Worm (Caenorhabditis elegans) whole organism, young adult: ENCODE data around the gene fbxb-99.

ENCODE experiments used
- B0019.2 ChIP-seq: fragments of 200-800 bp; sonication (Bioruptor generic); conservative IDR thresholded peaks from 2 replicates; pipeline ENCODE4 v1.3.6; 2022; ENCODE audit warnings: missing genetic modification reagents, missing genetic modification characterization, missing compliant biosample characterization
- D2030.7 ChIP-seq: fragments of 200-800 bp; sonication (Bioruptor generic); IDR thresholded peaks from 2 replicates; pipeline ENCODE4 v1.3.6; 2022; ENCODE audit warnings: missing genetic modification reagents, missing genetic modification characterization, missing compliant biosample characterization
- F10E7.11 ChIP-seq: sonication (generic microtip); optimal IDR thresholded peaks from 2 replicates; lab custom pipeline; 2017; ENCODE audit warnings: mild to moderate bottlenecking, missing genetic modification characterization, moderate library complexity, missing compliant biosample characterization
- F22D6.2 ChIP-seq: sonication (generic microtip); optimal IDR thresholded peaks from 2 replicates; lab custom pipeline; 2016; ENCODE audit warnings: mild to moderate bottlenecking, missing genetic modification characterization, missing compliant biosample characterization
- F33H1.4 ChIP-seq: fragments of 200-800 bp; sonication (Bioruptor generic); IDR thresholded peaks from 2 replicates; pipeline ENCODE4 v1.3.6; 2022; ENCODE audit warnings: missing genetic modification reagents, missing genetic modification characterization, missing compliant biosample characterization
- F49E8.2 ChIP-seq: sonication (generic microtip); optimal IDR thresholded peaks from 3 replicates; lab custom pipeline; 2017; ENCODE audit warnings: missing genetic modification characterization, mild to moderate bottlenecking, missing compliant biosample characterization, antibody characterized with exemption, moderate library complexity; ENCODE audit not compliant: insufficient read depth
- F52B5.7 ChIP-seq: sonication (generic microtip); optimal IDR thresholded peaks from 2 replicates; lab custom pipeline; 2016; ENCODE audit warnings: mild to moderate bottlenecking, missing genetic modification characterization, missing compliant biosample characterization
- F55B11.4 ChIP-seq: sonication (generic microtip); optimal IDR thresholded peaks from 2 replicates; lab custom pipeline; 2016; ENCODE audit warnings: missing compliant biosample characterization, missing genetic modification characterization, borderline replicate concordance; ENCODE audit not compliant: insufficient read depth
- F57C9.4 ChIP-seq: sonication (generic microtip); optimal IDR thresholded peaks from 2 replicates; lab custom pipeline; 2017; ENCODE audit warnings: mild to moderate bottlenecking, missing genetic modification characterization, missing compliant biosample characterization
- K11D2.4 ChIP-seq: fragments of 200-800 bp; sonication (Bioruptor generic); IDR thresholded peaks from 2 replicates; pipeline ENCODE4 v1.3.6; 2022; ENCODE audit warnings: missing genetic modification reagents, missing genetic modification characterization, missing compliant biosample characterization
- K12H6.12 ChIP-seq: fragments of 200-800 bp; sonication (Bioruptor generic); optimal IDR thresholded peaks from 2 replicates; lab custom pipeline; 2018; ENCODE audit warnings: mild to moderate bottlenecking, missing genetic modification characterization, missing compliant biosample characterization
- T07F8.4 ChIP-seq: sonication (generic microtip); optimal IDR thresholded peaks from 2 replicates; lab custom pipeline; 2016; ENCODE audit warnings: mild to moderate bottlenecking, missing genetic modification characterization, moderate library complexity, missing compliant biosample characterization
- T26A5.8 ChIP-seq: sonication (generic microtip); optimal IDR thresholded peaks from 2 replicates; lab custom pipeline; 2016; ENCODE audit warnings: missing genetic modification characterization, missing compliant biosample characterization
- Y53G8AR.9 ChIP-seq: fragments of 200-800 bp; sonication (Bioruptor generic); conservative IDR thresholded peaks from 2 replicates; pipeline ENCODE4 v1.3.6; 2022; ENCODE audit warnings: missing genetic modification reagents, missing genetic modification characterization, missing compliant biosample characterization
- Y67H2A.10 ChIP-seq: fragments of 200-800 bp; sonication (Bioruptor generic); conservative IDR thresholded peaks from 2 replicates; pipeline ENCODE4 v1.3.6; 2022; ENCODE audit warnings: missing genetic modification reagents, missing genetic modification characterization, missing compliant biosample characterization
- Y79H2A.3 ChIP-seq: fragments of 200-800 bp; sonication (Bioruptor generic); conservative IDR thresholded peaks from 2 replicates; pipeline ENCODE4 v1.3.6; 2022; ENCODE audit warnings: missing genetic modification reagents, missing genetic modification characterization, missing compliant biosample characterization
- Y95B8A.8 ChIP-seq: fragments of 200-800 bp; sonication (Bioruptor generic); IDR thresholded peaks from 2 replicates; pipeline ENCODE4 v1.3.6; 2022; ENCODE audit warnings: missing genetic modification reagents, missing genetic modification characterization, missing compliant biosample characterization
- ama-1 ChIP-seq, 3 experiments: fragments of 150-350 bp in 1 of 3; sonication (generic microtip) in 2 of 3; optimal IDR thresholded peaks; 2 replicates each; lab custom pipeline; 2014 to 2018; ENCODE audit warnings: missing biosample characterization in 2 of 3, missing genetic modification characterization in 2 of 3, missing genetic modification reagents in 2 of 3
- ccch-3 ChIP-seq: fragments of 200-800 bp; sonication (Bioruptor generic); optimal IDR thresholded peaks from 2 replicates; lab custom pipeline; 2018; ENCODE audit warnings: mild to moderate bottlenecking, missing genetic modification characterization, missing compliant biosample characterization
- ceh-27 ChIP-seq: fragments of 200-800 bp; sonication (Bioruptor generic); optimal IDR thresholded peaks from 2 replicates; lab custom pipeline; 2018; ENCODE audit warnings: mild to moderate bottlenecking, missing genetic modification characterization, moderate library complexity, missing compliant biosample characterization
- gei-17 ChIP-seq: fragments of 200-800 bp; sonication (Bioruptor generic); optimal IDR thresholded peaks from 2 replicates; lab custom pipeline; 2018; ENCODE audit warnings: mild to moderate bottlenecking, missing genetic modification characterization, missing compliant biosample characterization
- hsf-1 ChIP-seq: fragments of 200-800 bp; sonication (Bioruptor generic); IDR thresholded peaks from 2 replicates; pipeline ENCODE4 v1.3.6; 2022; ENCODE audit warnings: missing genetic modification reagents, missing genetic modification characterization, missing compliant biosample characterization
- madf-6 ChIP-seq: fragments of 200-800 bp; sonication (Bioruptor generic); IDR thresholded peaks from 2 replicates; pipeline ENCODE4 v1.3.6; 2022; ENCODE audit warnings: missing genetic modification reagents, missing genetic modification characterization, missing compliant biosample characterization
- nhr-80 ChIP-seq: sonication (generic microtip); optimal IDR thresholded peaks from 2 replicates; lab custom pipeline; 2016; ENCODE audit warnings: missing genetic modification characterization, missing compliant biosample characterization
- pha-4 ChIP-seq: fragments of 150-350 bp; sonication (generic microtip); optimal IDR thresholded peaks from 2 replicates; lab custom pipeline; 2014; ENCODE audit warnings: missing biosample characterization, missing genetic modification reagents, missing genetic modification characterization
- rec-8 ChIP-seq, 2 experiments: sonication (generic microtip); optimal IDR thresholded peaks; 2 replicates each; lab custom pipeline; 2016; ENCODE audit warnings: mild to moderate bottlenecking in 2 of 2, missing genetic modification characterization in 2 of 2, missing genetic modification reagents in 2 of 2, missing genotype in 2 of 2, missing biosample characterization in 1 of 2, missing compliant biosample characterization in 1 of 2, moderate library complexity in 1 of 2
- snpc-1.1 ChIP-seq: sonication (generic microtip); optimal IDR thresholded peaks from 2 replicates; lab custom pipeline; 2017; ENCODE audit warnings: missing genetic modification characterization, mild to moderate bottlenecking, missing compliant biosample characterization, antibody characterized with exemption, moderate library complexity, missing genotype, missing genetic modification reagents; ENCODE audit not compliant: insufficient read depth
- tbx-9 ChIP-seq: sonication (generic microtip); optimal IDR thresholded peaks from 2 replicates; lab custom pipeline; 2016; ENCODE audit warnings: borderline replicate concordance, missing genetic modification characterization, inconsistent platforms, missing compliant biosample characterization
- unc-130 ChIP-seq: sonication (generic microtip); optimal IDR thresholded peaks from 2 replicates; lab custom pipeline; 2016; ENCODE audit warnings: missing genetic modification reagents, missing genetic modification characterization, missing compliant biosample characterization
- ztf-22 ChIP-seq: fragments of 200-800 bp; sonication (Bioruptor generic); optimal IDR thresholded peaks from 2 replicates; lab custom pipeline; 2018; ENCODE audit warnings: mild to moderate bottlenecking, missing genetic modification characterization, moderate library complexity, missing compliant biosample characterization
- ztf-25 ChIP-seq: fragments of 200-800 bp; sonication (Bioruptor generic); IDR thresholded peaks from 2 replicates; pipeline ENCODE4 v1.3.6; 2022; ENCODE audit warnings: missing genetic modification reagents, missing genetic modification characterization, missing compliant biosample characterization
- ztf-3 ChIP-seq: fragments of 200-800 bp; sonication (Bioruptor generic); optimal IDR thresholded peaks from 2 replicates; lab custom pipeline; 2018; ENCODE audit warnings: mild to moderate bottlenecking, missing genetic modification characterization, missing compliant biosample characterization

fbxb-99 gene

ce11 chrII:3775719-3776118 is 17.5 kb downstream of the fbxb-99 start, which contains the start of gene T24E12.3:
T24E12.3 (plus strand) TSS chrII:3776019.
- no peak for TF ChIP-seq K12H6.12 (tag; lab: Kevin White, UChicago)
- TF ChIP-seq Y53G8AR.9 = no peak
- no peak for TF ChIP-seq D2030.7 (GFP tag; lab: Robert Waterston, UW)
- no peak for TF ChIP-seq ztf-22 (GFP tag; lab: Kevin White, UChicago)
- TF ChIP-seq F55B11.4 (tag; lab: Kevin White, UChicago) = no peak
- no peak for TF ChIP-seq gei-17

ce11 chrII:3773130-3773529 is 20.1 kb downstream of the fbxb-99 start, which contains the start of gene T24E12.10:
T24E12.10 (minus strand) TSS chrII:3773230.
- TF ChIP-seq ceh-27 (GFP tag; lab: Kevin White, UChicago) (no peak), hsf-1 (GFP tag; lab: Robert Waterston, UW) (no peak), T26A5.8 (tag; lab: Kevin White, UChicago) (no peak), F22D6.2 (tag; lab: Kevin White, UChicago) (no peak)

ce11 chrII:3771640-3772039 is 21.6 kb downstream of the fbxb-99 start:
- no peak for TF ChIP-seq F33H1.4 (GFP tag; lab: Robert Waterston, UW)
- no peak for TF ChIP-seq F49E8.2 (tag; lab: Kevin White, UChicago)
- TF ChIP-seq ztf-25 = no peak
- no peak for TF ChIP-seq ama-1 (optimal IDR thresholded peaks at IDR 0.05; lab: Kevin White, UChicago)
- TF ChIP-seq ama-1 (GFP tag; optimal IDR thresholded peaks at IDR 0.05; lab: Kevin White, UChicago) = no peak
- TF ChIP-seq T07F8.4 (tag; lab: Kevin White, UChicago) = no peak

- TF ChIP-seq tbx-9 (tag; lab: Kevin White, UChicago) = no peak
- no peak for TF ChIP-seq madf-6 (GFP tag; lab: Robert Waterston, UW)
- TF ChIP-seq ztf-3 (GFP tag; lab: Kevin White, UChicago) = no peak
- no peak for TF ChIP-seq F52B5.7 (tag; lab: Kevin White, UChicago)
- TF ChIP-seq F57C9.4 (tag; lab: Kevin White, UChicago) = no peak
- TF ChIP-seq F33H1.4 (GFP tag; lab: Robert Waterston, UW) = no peak
- no peak for TF ChIP-seq snpc-1.1 (tag; lab: Kevin White, UChicago)
- TF ChIP-seq unc-130 (GFP tag; lab: Kevin White, UChicago) = no peak
- TF ChIP-seq rec-8 (tag; optimal IDR thresholded peaks at IDR 0.05; lab: Kevin White, UChicago) = no peak
- no peak for TF ChIP-seq K11D2.4 (GFP tag; lab: Robert Waterston, UW)
- TF ChIP-seq Y67H2A.10 (GFP tag; lab: Robert Waterston, UW) = no peak
- TF ChIP-seq K12H6.12 (tag; lab: Kevin White, UChicago) = no peak
- no peak for TF ChIP-seq Y79H2A.3
- TF ChIP-seq ccch-3 (GFP tag; lab: Kevin White, UChicago) = no peak
- TF ChIP-seq Y95B8A.8 = no peak
- no peak for TF ChIP-seq pha-4 (tag; lab: Kevin White, UChicago)
- TF ChIP-seq F10E7.11 = no peak
- TF ChIP-seq nhr-80 (tag; lab: Kevin White, UChicago) = no peak
- TF ChIP-seq B0019.2 (GFP tag; lab: Robert Waterston, UW) = no peak
- TF ChIP-seq, all 124 proteins: peak for 0
Observed at ce11 chrII:3764486-3764885, 28.8 kb downstream of the fbxb-99 start, which contains the start of gene srx-112. srx-112 (minus strand) TSS chrII:3764586.
